Worm (Caenorhabditis elegans): ENCODE data around the gene E03H12.7.

ce11 chrIV:4981027-4981426 lies 7.4 kb downstream of the E03H12.7 start, which contains the start of gene srz-24:
- no peak for TF ChIP-seq sea-2 (GFP tag; optimal IDR thresholded peaks at IDR 0.05)
- no peak for TF ChIP-seq unc-39 (tag; optimal IDR thresholded peaks at IDR 0.05)
- no peak for TF ChIP-seq pqm-1 (tag; optimal IDR thresholded peaks at IDR 0.05)
